Worm (Caenorhabditis elegans): ENCODE data around the gene F53F4.16.

The F53F4.16 gene

ce11 chrV:13645848-13646578, 24.4 kb upstream of the F53F4.16 start (continued):
- TF ChIP-seq die-1 (tag; optimal IDR thresholded peaks at IDR 0.05) = peak; percentile 22
- TF ChIP-seq F10E7.11 (tag; optimal IDR thresholded peaks at IDR 0.05) = no peak
- TF ChIP-seq hsf-1 (GFP tag; IDR thresholded peaks at IDR 0.05) = peak; percentile 12; the same call in 1 of the 2 replicates
- no peak for TF ChIP-seq ceh-79 (tag; optimal IDR thresholded peaks at IDR 0.05)
- TF ChIP-seq lin-26 (GFP tag; IDR thresholded peaks at IDR 0.05) = no peak; the same call in 1 of the 2 replicates
- peak; percentile 87; the same call in 1 of the 2 replicates for TF ChIP-seq nhr-120 (GFP tag; IDR thresholded peaks at IDR 0.05)
- TF ChIP-seq C17E4.6 (GFP tag; IDR thresholded peaks at IDR 0.05) = no peak; the same call in 1 of the 2 replicates
- peak; percentile 90 for TF ChIP-seq mcd-1 (GFP tag; IDR thresholded peaks at IDR 0.05)
- TF ChIP-seq tlf-1 (GFP tag; optimal IDR thresholded peaks at IDR 0.05) = no peak
- TF ChIP-seq F37B4.10 (GFP tag; IDR thresholded peaks at IDR 0.05) = no peak
- TF ChIP-seq lsl-1 (GFP tag; optimal IDR thresholded peaks at IDR 0.05) = no peak
- TF ChIP-seq athp-1 (tag; optimal IDR thresholded peaks at IDR 0.05) = no peak
- peak; percentile 74; the same call in 1 of the 2 replicates for TF ChIP-seq ztf-25 (GFP tag; IDR thresholded peaks at IDR 0.05)
- no peak for TF ChIP-seq sptf-2 (GFP tag; optimal IDR thresholded peaks at IDR 0.05)
- peak; percentile 91 for TF ChIP-seq cebp-2 (GFP tag; IDR thresholded peaks at IDR 0.05)
- no peak for TF ChIP-seq snpc-1.1 (tag; optimal IDR thresholded peaks at IDR 0.05; ENCODE audit: insufficient read depth)
- 0 out of 2 replicates have a peak, but pooled peaks have one; percentile 71 for TF ChIP-seq nfya-2 (GFP tag; IDR thresholded peaks at IDR 0.05)
- TF ChIP-seq pha-4 (tag; optimal IDR thresholded peaks at IDR 0.05) = no peak
- no peak for TF ChIP-seq ceh-40 (GFP tag; IDR thresholded peaks at IDR 0.05)
- no peak for TF ChIP-seq F39B2.1 (GFP tag; IDR thresholded peaks at IDR 0.05)

ce11 chrV:13638040-13638439, 16.4 kb upstream of the F53F4.16 start:
- peak; percentile 21 for TF ChIP-seq ets-4 (GFP tag; optimal IDR thresholded peaks at IDR 0.05)
- TF ChIP-seq lsl-1 (GFP tag; optimal IDR thresholded peaks at IDR 0.05) = no peak
- no peak for TF ChIP-seq F23B12.7 (tag; optimal IDR thresholded peaks at IDR 0.05; ENCODE audit: insufficient read depth)
- TF ChIP-seq B0261.1 (tag; optimal IDR thresholded peaks at IDR 0.05) = no peak
- TF ChIP-seq nhr-80 (tag; optimal IDR thresholded peaks at IDR 0.05) = peak; percentile 68
- no peak for TF ChIP-seq ztf-6 (GFP tag; IDR thresholded peaks at IDR 0.05)

ce11 chrV:13636411-13636810, 14.8 kb upstream of the F53F4.16 start:
- no peak for TF ChIP-seq K11D2.4 (GFP tag; IDR thresholded peaks at IDR 0.05)
- no peak for TF ChIP-seq ztf-25 (GFP tag; IDR thresholded peaks at IDR 0.05)
- TF ChIP-seq hlh-12 (tag; optimal IDR thresholded peaks at IDR 0.05) = no peak
- TF ChIP-seq ceh-100 (GFP tag; IDR thresholded peaks at IDR 0.05) = no peak
- TF ChIP-seq efl-1 (GFP tag; optimal IDR thresholded peaks at IDR 0.05) = no peak
- TF ChIP-seq somi-1 (GFP tag; optimal IDR thresholded peaks at IDR 0.05) = no peak
- no peak for TF ChIP-seq lir-1 (GFP tag; conservative IDR thresholded peaks at IDR 0.05)
- TF ChIP-seq ama-1 (optimal IDR thresholded peaks at IDR 0.05) = no peak
- TF ChIP-seq ama-1 (GFP tag; optimal IDR thresholded peaks at IDR 0.05) = no peak
- no peak for TF ChIP-seq chd-7 (tag; optimal IDR thresholded peaks at IDR 0.05)
- TF ChIP-seq F22D6.2 (tag; optimal IDR thresholded peaks at IDR 0.05) = no peak
- TF ChIP-seq nhr-27 (tag; optimal IDR thresholded peaks at IDR 0.05) = no peak
- no peak for TF ChIP-seq ceh-27 (GFP tag; optimal IDR thresholded peaks at IDR 0.05)
- TF ChIP-seq rcor-1 (GFP tag; IDR thresholded peaks at IDR 0.05) = no peak
- no peak for TF ChIP-seq lin-26 (GFP tag; IDR thresholded peaks at IDR 0.05)

Measured in whole organism, young adult.